Worm (Caenorhabditis elegans) whole organism, L3 larva: Measurements from ENCODE around the gene C35B1.4.

Source experiments
- daf-12 ChIP-seq: fragments of 150-350 bp; optimal IDR thresholded peaks from 2 replicates; lab custom pipeline; 2014; ENCODE audit warnings: missing biosample characterization, missing genetic modification reagents, missing genetic modification characterization
- nhr-237 ChIP-seq: fragments of 150-350 bp; optimal IDR thresholded peaks from 2 replicates; lab custom pipeline; 2014; ENCODE audit warnings: missing biosample characterization, missing genetic modification characterization
- pha-4 ChIP-seq: fragments of 150-350 bp; optimal IDR thresholded peaks from 2 replicates; lab custom pipeline; 2014; ENCODE audit warnings: missing biosample characterization, missing genetic modification reagents, missing genetic modification characterization
- pqm-1 ChIP-seq: fragments of 150-350 bp; optimal IDR thresholded peaks from 2 replicates; lab custom pipeline; 2017; ENCODE audit warnings: missing biosample characterization, missing genetic modification characterization, inconsistent platforms
- snpc-4 ChIP-seq: fragments of 150-350 bp; optimal IDR thresholded peaks from 2 replicates; lab custom pipeline; 2014; ENCODE audit warnings: missing biosample characterization, missing genetic modification characterization
- unc-39 ChIP-seq: sonication (generic microtip); optimal IDR thresholded peaks from 4 replicates; lab custom pipeline; 2017; ENCODE audit warnings: missing biosample characterization, missing genetic modification characterization
- unc-62 ChIP-seq: fragments of 150-350 bp; sonication (generic microtip); optimal IDR thresholded peaks from 4 replicates; lab custom pipeline; 2014; ENCODE audit warnings: missing biosample characterization, missing genetic modification reagents, missing genetic modification characterization
- ztf-11 ChIP-seq: fragments of 150-350 bp; optimal IDR thresholded peaks from 2 replicates; lab custom pipeline; 2014; ENCODE audit warnings: missing biosample characterization, missing genetic modification characterization

DNA sequence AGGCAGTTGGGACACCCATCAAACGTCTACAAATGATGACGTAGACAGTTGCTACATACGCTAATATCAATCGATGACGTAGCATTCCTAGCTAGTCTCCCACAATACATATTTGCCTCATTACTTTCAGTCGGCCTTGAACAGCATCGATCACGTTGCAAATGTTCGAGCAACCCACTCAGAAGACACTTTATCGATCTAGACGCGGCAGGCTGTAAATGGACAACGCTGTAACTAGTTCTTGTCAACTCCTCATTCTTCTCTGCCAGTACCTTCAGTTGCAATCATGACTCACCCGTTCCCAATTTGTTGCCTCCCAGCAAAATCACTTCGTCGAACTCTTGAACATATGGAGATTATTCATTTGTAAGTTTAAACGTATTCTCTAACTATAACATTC is 7.6 kb upstream of the C35B1.4 start, which contains the start of gene pqn-75:
- TF ChIP-seq ztf-11 (tag; lab: Kevin White, UChicago), result no peak
- no peak for TF ChIP-seq unc-62 (GFP tag; lab: Kevin White, UChicago)
- no peak for TF ChIP-seq nhr-237
- TF ChIP-seq pha-4, result no peak
- no peak for TF ChIP-seq daf-12
- no peak for TF ChIP-seq snpc-4
- no peak for TF ChIP-seq unc-39 (tag; lab: Kevin White, UChicago)
- TF ChIP-seq pqm-1 (tag; lab: Kevin White, UChicago), result no peak
